Fruit fly (Drosophila melanogaster) whole organism, embryonic: ENCODE measurements around the gene Pax.

ENCODE experiments used
- Aef1 ChIP-seq: fragments of 200-800 bp; sonication (Bioruptor generic); IDR thresholded peaks from 3 replicates; pipeline ENCODE4 v1.3.6; 2022; ENCODE audit warnings: missing biosample characterization, missing genetic modification characterization
- Atf-2 ChIP-seq: fragments of 200-800 bp; sonication (Bioruptor generic); optimal IDR thresholded peaks from 2 replicates; lab custom pipeline; 2016; ENCODE audit warnings: missing biosample characterization, missing genetic modification characterization
- BEAF-32 ChIP-seq: fragments of 200-800 bp; sonication (Bioruptor generic); optimal IDR thresholded peaks from 3 replicates; lab custom pipeline; 2017; ENCODE audit warnings: missing biosample characterization, missing genetic modification characterization, mild to moderate bottlenecking, moderate library complexity, missing genetic modification reagents
- CG10959 ChIP-seq: fragments of 200-800 bp; sonication (Bioruptor generic); IDR thresholded peaks from 2 replicates; pipeline ENCODE4 v1.3.6; 2022; ENCODE audit warnings: missing biosample characterization, missing genetic modification characterization
- CG11247 ChIP-seq: fragments of 200-800 bp; sonication (Bioruptor generic); IDR thresholded peaks from 2 replicates; pipeline ENCODE4 v1.3.6; 2022; ENCODE audit warnings: missing biosample characterization, missing genetic modification characterization
- CG12942 ChIP-seq: fragments of 200-800 bp; sonication (Bioruptor generic); optimal IDR thresholded peaks from 3 replicates; lab custom pipeline; 2016; ENCODE audit warnings: missing biosample characterization, missing genetic modification characterization
- CG13894 ChIP-seq: fragments of 200-800 bp; sonication (Bioruptor generic); optimal IDR thresholded peaks from 3 replicates; lab custom pipeline; 2018; ENCODE audit warnings: missing biosample characterization, mild to moderate bottlenecking, missing genetic modification characterization, moderate library complexity
- CG1647 ChIP-seq: fragments of 200-800 bp; sonication (Bioruptor generic); optimal IDR thresholded peaks from 3 replicates; lab custom pipeline; 2016; ENCODE audit warnings: missing biosample characterization, missing genetic modification characterization
- CG17328 ChIP-seq: fragments of 200-800 bp; sonication (Bioruptor generic); IDR thresholded peaks from 2 replicates; pipeline ENCODE4 v1.3.6; 2022; ENCODE audit warnings: missing biosample characterization, missing genetic modification characterization
- CG17361 ChIP-seq: fragments of 200-800 bp; sonication (Bioruptor generic); IDR thresholded peaks from 3 replicates; pipeline ENCODE4 v1.3.6; 2022; ENCODE audit warnings: missing biosample characterization, missing genetic modification characterization
- CG18262 ChIP-seq: fragments of 200-800 bp; optimal IDR thresholded peaks from 3 replicates; lab custom pipeline; 2019; ENCODE audit warnings: missing biosample characterization, mild to moderate bottlenecking, missing genetic modification characterization, moderate library complexity
- CG30403 ChIP-seq: fragments of 200-800 bp; sonication (Bioruptor generic); optimal IDR thresholded peaks from 3 replicates; lab custom pipeline; 2016; ENCODE audit warnings: missing biosample characterization, missing genetic modification characterization
- CG31388 ChIP-seq: fragments of 200-800 bp; sonication (Bioruptor generic); optimal IDR thresholded peaks from 2 replicates; lab custom pipeline; 2016; ENCODE audit warnings: missing biosample characterization, missing genetic modification characterization
- CG3847 ChIP-seq: fragments of 200-800 bp; sonication (Bioruptor generic); IDR thresholded peaks from 2 replicates; pipeline ENCODE4 v1.3.6; 2022; ENCODE audit warnings: missing biosample characterization, missing genetic modification characterization
- CG42726 ChIP-seq: fragments of 200-800 bp; sonication (Bioruptor generic); IDR thresholded peaks from 2 replicates; pipeline ENCODE4 v1.3.6; 2022; ENCODE audit warnings: missing biosample characterization, missing genetic modification characterization; ENCODE audit not compliant: partially characterized antibody
- CG4360 ChIP-seq: fragments of 200-800 bp; sonication (Bioruptor generic); IDR thresholded peaks from 2 replicates; pipeline ENCODE4 v1.3.6; 2022; ENCODE audit warnings: missing biosample characterization, missing genetic modification characterization
- CG4854 ChIP-seq: fragments of 200-800 bp; sonication (Bioruptor generic); optimal IDR thresholded peaks from 2 replicates; lab custom pipeline; 2016; ENCODE audit warnings: missing biosample characterization, missing genetic modification characterization, inconsistent platforms
- CG6175 ChIP-seq: fragments of 200-800 bp; sonication (Bioruptor generic); IDR thresholded peaks from 3 replicates; pipeline ENCODE4 v1.3.6; 2022; ENCODE audit warnings: missing biosample characterization, missing genetic modification characterization
- CG7786 ChIP-seq: fragments of 200-800 bp; sonication (Bioruptor generic); optimal IDR thresholded peaks from 2 replicates; lab custom pipeline; 2016; ENCODE audit warnings: missing biosample characterization, missing genetic modification characterization
- CG7987 ChIP-seq: fragments of 200-800 bp; sonication (Bioruptor generic); optimal IDR thresholded peaks from 2 replicates; lab custom pipeline; 2018; ENCODE audit warnings: missing biosample characterization, mild to moderate bottlenecking, missing genetic modification characterization, moderate library complexity
- CG8290 ChIP-seq, 3 experiments: fragments of 200-800 bp; sonication (Bioruptor generic); optimal IDR thresholded peaks; 2 replicates each; lab custom pipeline; 2016 to 2019; ENCODE audit warnings: missing biosample characterization in 3 of 3, missing genetic modification characterization in 3 of 3, mild to moderate bottlenecking in 2 of 3, moderate library complexity in 1 of 3
- CG8359 ChIP-seq: fragments of 200-800 bp; sonication (Bioruptor generic); optimal IDR thresholded peaks from 2 replicates; lab custom pipeline; 2017; ENCODE audit warnings: missing biosample characterization, mild to moderate bottlenecking, missing genetic modification characterization, borderline replicate concordance
- CG8478 ChIP-seq: fragments of >200 bp; optimal IDR thresholded peaks from 2 replicates; lab custom pipeline; 2018
- CG9797 ChIP-seq: fragments of 200-800 bp; sonication (Bioruptor generic); optimal IDR thresholded peaks from 3 replicates; lab custom pipeline; 2018; ENCODE audit warnings: missing biosample characterization, mild to moderate bottlenecking, missing genetic modification characterization
- CoRest ChIP-seq: fragments of 200-800 bp; sonication (Bioruptor generic); optimal IDR thresholded peaks from 3 replicates; lab custom pipeline; 2018; ENCODE audit warnings: missing biosample characterization, mild to moderate bottlenecking, missing genetic modification characterization, moderate library complexity
- CrebB ChIP-seq: fragments of 200-800 bp; sonication (Bioruptor generic); optimal IDR thresholded peaks from 3 replicates; lab custom pipeline; 2018; ENCODE audit warnings: missing biosample characterization, mild to moderate bottlenecking, missing genetic modification characterization
- Ets65A ChIP-seq: fragments of 200-800 bp; sonication (Bioruptor generic); peaks from one replicate; lab custom pipeline; 2016; ENCODE audit warnings: missing biosample characterization, missing genetic modification characterization
- Fer2 ChIP-seq: fragments of 200-800 bp; sonication (Bioruptor generic); optimal IDR thresholded peaks from 2 replicates; lab custom pipeline; 2018; ENCODE audit warnings: missing biosample characterization, mild to moderate bottlenecking, missing genetic modification characterization, moderate library complexity
- Gug ChIP-seq: fragments of 200-800 bp; sonication (Bioruptor generic); IDR thresholded peaks from 4 replicates; pipeline ENCODE4 v1.3.6; 2022; ENCODE audit warnings: missing biosample characterization, missing genetic modification characterization
- HLH54F ChIP-seq: fragments of 200-800 bp; sonication (Bioruptor generic); optimal IDR thresholded peaks from 3 replicates; lab custom pipeline; 2016; ENCODE audit warnings: missing biosample characterization, missing genetic modification characterization
- Lim3 ChIP-seq: fragments of 200-800 bp; sonication (Bioruptor generic); IDR thresholded peaks from 2 replicates; pipeline ENCODE4 v1.3.6; 2022; ENCODE audit warnings: missing biosample characterization, missing genetic modification characterization
- Mad ChIP-seq: fragments of 200-800 bp; sonication (Bioruptor generic); optimal IDR thresholded peaks from 2 replicates; lab custom pipeline; 2016; ENCODE audit warnings: missing biosample characterization, missing genetic modification characterization
- Nf-YB ChIP-seq: fragments of 200-800 bp; sonication (Bioruptor generic); optimal IDR thresholded peaks from 3 replicates; lab custom pipeline; 2019; ENCODE audit warnings: missing biosample characterization, mild to moderate bottlenecking, missing genetic modification characterization, moderate library complexity
- Nf-YC ChIP-seq: fragments of 200-800 bp; optimal IDR thresholded peaks from 3 replicates; lab custom pipeline; 2019; ENCODE audit warnings: missing biosample characterization, mild to moderate bottlenecking, missing genetic modification characterization, moderate library complexity
- PHDP ChIP-seq: fragments of 200-800 bp; sonication (Bioruptor generic); optimal IDR thresholded peaks from 3 replicates; lab custom pipeline; 2018; ENCODE audit warnings: missing biosample characterization, mild to moderate bottlenecking, missing genetic modification characterization, moderate library complexity
- Ssrp ChIP-seq: fragments of 200-800 bp; sonication (Bioruptor generic); optimal IDR thresholded peaks from 2 replicates; lab custom pipeline; 2018; ENCODE audit warnings: missing biosample characterization, mild to moderate bottlenecking, missing genetic modification characterization, moderate library complexity
- TFAM ChIP-seq: fragments of 200-800 bp; sonication (Bioruptor generic); optimal IDR thresholded peaks from 2 replicates; lab custom pipeline; 2017; ENCODE audit warnings: missing biosample characterization, missing genetic modification characterization, inconsistent platforms
- abd-A ChIP-seq: fragments of 200-800 bp; sonication (Bioruptor generic); optimal IDR thresholded peaks from 3 replicates; lab custom pipeline; 2019; ENCODE audit warnings: missing biosample characterization, mild to moderate bottlenecking, missing genetic modification characterization, moderate library complexity
- cg ChIP-seq: fragments of 200-800 bp; sonication (Bioruptor generic); optimal IDR thresholded peaks from 3 replicates; lab custom pipeline; 2019; ENCODE audit warnings: missing biosample characterization, mild to moderate bottlenecking, missing genetic modification characterization, moderate library complexity
- chinmo ChIP-seq: fragments of 200-800 bp; sonication (Bioruptor generic); IDR thresholded peaks from 4 replicates; pipeline ENCODE4 v1.3.6; 2022; ENCODE audit warnings: missing biosample characterization, missing genetic modification characterization; ENCODE audit not compliant: partially characterized antibody
- corto ChIP-seq: fragments of 200-800 bp; sonication (Bioruptor generic); optimal IDR thresholded peaks from 2 replicates; lab custom pipeline; 2016; ENCODE audit warnings: missing biosample characterization, mild to moderate bottlenecking, missing genetic modification characterization, moderate library complexity
- crc ChIP-seq: fragments of 200-800 bp; sonication (Bioruptor generic); optimal IDR thresholded peaks from 2 replicates; lab custom pipeline; 2016; ENCODE audit warnings: missing biosample characterization, missing genetic modification characterization
- fd64A ChIP-seq: fragments of 200-800 bp; sonication (Bioruptor generic); optimal IDR thresholded peaks from 3 replicates; lab custom pipeline; 2018; ENCODE audit warnings: missing biosample characterization, mild to moderate bottlenecking, missing genetic modification characterization
- nom ChIP-seq: fragments of 200-800 bp; sonication (Bioruptor generic); optimal IDR thresholded peaks from 2 replicates; lab custom pipeline; 2017; ENCODE audit warnings: missing biosample characterization, missing genetic modification characterization, mild to moderate bottlenecking, moderate library complexity, missing genetic modification reagents
- oc ChIP-seq: fragments of 200-800 bp; sonication (Bioruptor generic); optimal IDR thresholded peaks from 2 replicates; lab custom pipeline; 2018; ENCODE audit warnings: missing biosample characterization, mild to moderate bottlenecking, missing genetic modification characterization, moderate library complexity
- pnt ChIP-seq: fragments of 200-800 bp; sonication (Bioruptor generic); optimal IDR thresholded peaks from 3 replicates; lab custom pipeline; 2016; ENCODE audit warnings: missing biosample characterization, missing genetic modification characterization
- run ChIP-seq: fragments of 200-800 bp; sonication (Bioruptor generic); optimal IDR thresholded peaks from 3 replicates; lab custom pipeline; 2018; ENCODE audit warnings: missing biosample characterization, mild to moderate bottlenecking, missing genetic modification characterization
- salm ChIP-seq: fragments of 200-800 bp; sonication (Bioruptor generic); optimal IDR thresholded peaks from 2 replicates; lab custom pipeline; 2018; ENCODE audit warnings: missing biosample characterization, mild to moderate bottlenecking, missing genetic modification characterization
- sima ChIP-seq: fragments of 200-800 bp; sonication (Bioruptor generic); optimal IDR thresholded peaks from 2 replicates; lab custom pipeline; 2016; ENCODE audit warnings: missing biosample characterization, missing genetic modification characterization
- trh ChIP-seq: fragments of 200-800 bp; sonication (Bioruptor generic); optimal IDR thresholded peaks from 2 replicates; lab custom pipeline; 2016; ENCODE audit warnings: missing biosample characterization, missing genetic modification characterization

The Pax gene

DNA sequence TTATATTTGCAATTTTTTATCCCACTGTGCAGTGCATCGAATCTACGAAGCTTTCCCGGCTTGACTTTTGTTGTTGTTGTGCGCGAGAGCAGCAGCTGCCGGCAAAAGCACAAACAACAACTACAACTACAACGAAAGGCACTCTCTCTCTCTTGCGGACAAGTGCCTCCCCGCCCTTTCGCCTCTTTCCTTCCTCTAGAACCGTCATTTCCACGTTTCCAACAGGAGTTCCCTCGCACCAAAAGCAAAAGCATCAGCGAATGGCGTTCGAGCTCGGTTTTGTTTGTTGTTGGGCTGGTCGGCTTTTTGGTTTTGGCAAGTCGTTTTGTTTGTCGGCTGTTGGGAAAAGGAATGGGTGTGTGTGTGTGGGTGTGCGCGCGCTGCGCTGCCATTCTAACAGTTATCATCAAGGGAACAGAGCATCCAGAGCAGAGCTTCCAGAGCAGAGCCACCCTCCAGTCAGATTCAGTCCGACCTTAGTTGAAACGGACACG is 37.5 kb upstream of the Pax start, which contains the start of gene tj (continued):
- TF ChIP-seq crc (GFP tag; lab: Kevin White, UChicago) (no peak), CG10959 (GFP tag; lab: Robert Waterston, UW) (no peak), CrebB (tag; lab: Kevin White, UChicago) (no peak), CG4360 (peak; percentile 71), trh (GFP tag; lab: Kevin White, UChicago) (no peak), Aef1 (GFP tag; lab: Robert Waterston, UW) (peak; percentile 43), Nf-YB (GFP tag; lab: Kevin White, UChicago) (peak; percentile 92), Ets65A (GFP tag; lab: Kevin White, UChicago) (peak; percentile 66), CG42726 (GFP tag; lab: Robert Waterston, UW) (0 out of 2 replicates have a peak, but pooled peaks have one; percentile 19), cg (peak; percentile 53), CG3847 (GFP tag; lab: Robert Waterston, UW) (no peak), CG8290 (GFP tag; optimal IDR thresholded peaks at IDR 0.05; lab: Kevin White, UChicago) (no peak), CG8290 (tag; optimal IDR thresholded peaks at IDR 0.05; lab: Kevin White, UChicago) (no peak), Nf-YC (tag; lab: Kevin White, UChicago) (peak; percentile 96)

DNA sequence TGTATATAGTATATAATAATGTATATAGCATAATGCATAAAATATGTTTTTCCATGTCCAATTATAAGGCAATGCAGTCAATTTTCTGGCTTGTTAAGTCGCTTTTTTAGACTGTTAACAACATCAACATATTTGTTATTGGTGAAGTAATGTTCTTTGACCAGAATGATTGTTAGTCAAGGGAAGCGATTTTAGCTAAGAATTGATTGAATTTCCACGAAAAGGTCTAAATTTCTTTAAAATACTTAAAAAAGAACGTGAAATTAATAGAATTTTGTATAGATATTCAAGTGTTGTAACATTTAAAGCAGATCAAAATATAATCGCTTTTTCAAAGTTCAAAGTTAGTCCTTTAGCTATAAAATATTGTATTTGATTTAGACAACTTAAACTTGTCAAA is 37.0 kb upstream of the Pax start:
- TF ChIP-seq fd64A (GFP tag; lab: Kevin White, UChicago): no peak
- TF ChIP-seq CG8478 (lab: Kevin White, UChicago): no peak
- no peak for TF ChIP-seq CG17328 (GFP tag; lab: Robert Waterston, UW)
- TF ChIP-seq nom: no peak
- no peak for TF ChIP-seq Fer2 (tag; lab: Kevin White, UChicago)
- TF ChIP-seq run (tag; lab: Kevin White, UChicago): no peak
- TF ChIP-seq CG4854 (GFP tag; lab: Kevin White, UChicago): no peak
- no peak for TF ChIP-seq TFAM
- no peak for TF ChIP-seq CG9797 (GFP tag; lab: Kevin White, UChicago)
- TF ChIP-seq BEAF-32 (GFP tag; lab: Kevin White, UChicago): no peak
- TF ChIP-seq CG7987 (GFP tag; lab: Kevin White, UChicago): no peak
- TF ChIP-seq CG18262 (tag; lab: Kevin White, UChicago): peak; percentile 57
- TF ChIP-seq CG1647: no peak
- no peak for TF ChIP-seq CG8359 (GFP tag; lab: Kevin White, UChicago)
- TF ChIP-seq Lim3: no peak
- no peak for TF ChIP-seq corto (GFP tag; lab: Kevin White, UChicago)
- no peak for TF ChIP-seq Ssrp
- no peak for TF ChIP-seq chinmo (GFP tag; lab: Robert Waterston, UW)
- TF ChIP-seq HLH54F (GFP tag; lab: Kevin White, UChicago): no peak
- TF ChIP-seq Mad: no peak
- TF ChIP-seq CG30403 (GFP tag; lab: Kevin White, UChicago): peak; percentile 12
- no peak for TF ChIP-seq sima (GFP tag; lab: Kevin White, UChicago)
- no peak for TF ChIP-seq Aef1 (GFP tag; lab: Robert Waterston, UW)
- TF ChIP-seq PHDP (tag; lab: Kevin White, UChicago): no peak
- TF ChIP-seq salm (tag; lab: Kevin White, UChicago): no peak
- no peak for TF ChIP-seq CG31388 (GFP tag; lab: Kevin White, UChicago)
- TF ChIP-seq Gug (GFP tag; lab: Robert Waterston, UW): no peak
- no peak for TF ChIP-seq CG7786
- no peak for TF ChIP-seq CG6175
- TF ChIP-seq CG17361: peak; percentile 73
- peak; percentile 36 for TF ChIP-seq CoRest
- TF ChIP-seq Atf-2 (GFP tag; lab: Kevin White, UChicago): no peak
- no peak for TF ChIP-seq CG12942
- no peak for TF ChIP-seq abd-A (tag; lab: Kevin White, UChicago)
- no peak for TF ChIP-seq CG13894
- no peak for TF ChIP-seq CG11247 (GFP tag; lab: Robert Waterston, UW)
- no peak for TF ChIP-seq oc
- TF ChIP-seq CG10959 (GFP tag; lab: Robert Waterston, UW): no peak
- TF ChIP-seq pnt (GFP tag; lab: Kevin White, UChicago): no peak
